Worm (Caenorhabditis elegans): Measurements from ENCODE around the gene T28D9.1.
A peak's percentile ranks its signal among the peaks of the same experiment; 100 is the strongest.

Gene T28D9.1

DNA sequence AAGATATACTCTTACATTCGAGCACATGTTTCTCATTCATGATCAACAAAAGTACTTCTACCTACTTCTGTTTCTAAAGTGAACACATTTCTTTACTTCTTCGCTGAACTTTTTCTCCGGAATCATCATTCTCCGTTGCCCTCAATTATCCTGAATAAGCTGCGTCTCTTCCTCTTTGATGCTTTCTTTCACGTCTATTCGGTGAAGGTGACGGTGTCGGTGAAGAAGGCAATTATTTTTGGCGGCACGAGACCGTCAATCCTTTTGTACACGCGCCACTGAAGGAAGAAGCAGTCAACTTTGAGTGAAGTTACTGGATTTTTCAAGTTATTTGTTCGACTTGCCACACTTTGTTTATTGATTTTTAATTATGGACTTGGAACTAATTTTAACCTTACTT, 39.3 kb downstream of the T28D9.1 start, which contains the start of gene abch-1:
abch-1 (minus strand) TSS at position 101 of the 400 bp plus-strand sequence.
- TF ChIP-seq ztf-29 (GFP tag; IDR thresholded peaks at IDR 0.05) = no peak
- no peak for TF ChIP-seq ztf-23 (GFP tag; IDR thresholded peaks at IDR 0.05)
- TF ChIP-seq flt-1 (GFP tag; IDR thresholded peaks at IDR 0.05) = no peak
- no peak for TF ChIP-seq T22C8.4 (GFP tag; IDR thresholded peaks at IDR 0.05)
- TF ChIP-seq med-1 (GFP tag; optimal IDR thresholded peaks at IDR 0.05; ENCODE audit: insufficient read depth) = no peak

DNA sequence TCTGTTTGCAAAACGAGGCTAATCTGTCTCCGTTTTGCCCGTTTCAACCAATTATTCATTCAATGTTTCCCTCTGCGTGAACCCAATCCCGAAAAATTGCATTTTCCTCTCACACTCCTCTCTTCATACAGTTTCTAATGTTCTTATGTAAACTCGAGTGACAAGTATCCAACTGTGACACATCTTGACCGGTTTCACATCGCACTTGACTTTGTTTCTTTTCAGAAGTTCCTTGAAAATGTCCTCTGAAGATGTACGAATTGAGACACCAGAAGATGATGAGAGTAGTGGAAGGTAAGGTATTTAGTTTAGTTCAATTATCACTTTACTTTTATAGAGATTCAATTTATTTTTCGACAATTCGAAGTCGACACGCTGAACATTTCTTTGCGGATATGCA, 39.7 kb downstream of the T28D9.1 start, which contains the start of gene abcx-1:
abcx-1 (plus strand) TSS at position 224 of the 400 bp plus-strand sequence.
- TF ChIP-seq ztf-23 (GFP tag; IDR thresholded peaks at IDR 0.05) (no peak), ref-1 (GFP tag; conservative IDR thresholded peaks at IDR 0.05) (no peak), tab-1 (GFP tag; IDR thresholded peaks at IDR 0.05) (no peak), ztf-29 (GFP tag; IDR thresholded peaks at IDR 0.05) (no peak), cog-1 (tag; optimal IDR thresholded peaks at IDR 0.05) (no peak), klf-2 (GFP tag; conservative IDR thresholded peaks at IDR 0.05) (no peak)

DNA sequence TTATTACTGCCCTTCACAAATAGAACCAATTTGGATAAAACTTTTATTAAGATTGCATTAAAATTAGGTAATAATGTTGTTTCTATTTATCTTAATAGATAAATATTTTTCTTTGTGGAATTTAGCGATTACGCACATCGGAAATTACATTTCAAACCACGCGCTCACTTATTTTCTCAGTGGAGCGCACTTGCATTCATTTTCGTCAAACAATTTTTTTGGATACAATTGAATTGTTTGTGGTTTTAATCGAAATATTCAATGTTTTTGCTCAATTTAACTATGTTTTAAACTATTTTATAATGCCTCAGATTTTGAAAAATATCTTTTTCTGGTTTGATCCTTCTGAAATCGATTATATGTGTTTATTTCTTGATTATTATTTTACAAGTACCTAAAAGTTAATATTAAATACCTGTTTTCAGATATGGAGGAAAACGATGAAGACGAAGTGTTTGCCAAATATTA, 43.8 kb downstream of the T28D9.1 start, which contains the start of gene utp-20:
utp-20 (plus strand) TSS at position 418 of the 468 bp plus-strand sequence.
- TF ChIP-seq T22C8.4 (GFP tag; IDR thresholded peaks at IDR 0.05) (no peak), klf-2 (GFP tag; conservative IDR thresholded peaks at IDR 0.05) (no peak), cog-1 (tag; optimal IDR thresholded peaks at IDR 0.05) (peak; percentile 14)
